Worm (Caenorhabditis elegans) whole organism, young adult: ENCODE results near the gene F45F2.9.

Source experiments
- B0261.1 ChIP-seq: sonication (generic microtip); optimal IDR thresholded peaks from 2 replicates; lab custom pipeline; 2016; ENCODE audit warnings: mild to moderate bottlenecking, missing genetic modification characterization, moderate library complexity, missing compliant biosample characterization
- C06A6.2 ChIP-seq: fragments of 200-800 bp; sonication (Bioruptor generic); conservative IDR thresholded peaks from 2 replicates; pipeline ENCODE4 v1.3.6; 2022; ENCODE audit warnings: missing genetic modification characterization, missing compliant biosample characterization
- F10E7.11 ChIP-seq: sonication (generic microtip); optimal IDR thresholded peaks from 2 replicates; lab custom pipeline; 2017; ENCODE audit warnings: mild to moderate bottlenecking, missing genetic modification characterization, moderate library complexity, missing compliant biosample characterization
- F22D6.2 ChIP-seq: sonication (generic microtip); optimal IDR thresholded peaks from 2 replicates; lab custom pipeline; 2016; ENCODE audit warnings: mild to moderate bottlenecking, missing genetic modification characterization, missing compliant biosample characterization
- F37B4.10 ChIP-seq: fragments of 200-800 bp; sonication (Bioruptor generic); IDR thresholded peaks from 2 replicates; pipeline ENCODE4 v1.3.6; 2022; ENCODE audit warnings: missing genetic modification characterization, missing compliant biosample characterization
- F55B11.4 ChIP-seq: sonication (generic microtip); optimal IDR thresholded peaks from 2 replicates; lab custom pipeline; 2016; ENCODE audit warnings: missing compliant biosample characterization, missing genetic modification characterization, borderline replicate concordance; ENCODE audit not compliant: insufficient read depth
- Y53G8AR.9 ChIP-seq: fragments of 200-800 bp; sonication (Bioruptor generic); conservative IDR thresholded peaks from 2 replicates; pipeline ENCODE4 v1.3.6; 2022; ENCODE audit warnings: missing genetic modification reagents, missing genetic modification characterization, missing compliant biosample characterization
- Y67H2A.10 ChIP-seq: fragments of 200-800 bp; sonication (Bioruptor generic); conservative IDR thresholded peaks from 2 replicates; pipeline ENCODE4 v1.3.6; 2022; ENCODE audit warnings: missing genetic modification reagents, missing genetic modification characterization, missing compliant biosample characterization
- Y79H2A.3 ChIP-seq: fragments of 200-800 bp; sonication (Bioruptor generic); conservative IDR thresholded peaks from 2 replicates; pipeline ENCODE4 v1.3.6; 2022; ENCODE audit warnings: missing genetic modification reagents, missing genetic modification characterization, missing compliant biosample characterization
- Y95B8A.8 ChIP-seq: fragments of 200-800 bp; sonication (Bioruptor generic); IDR thresholded peaks from 2 replicates; pipeline ENCODE4 v1.3.6; 2022; ENCODE audit warnings: missing genetic modification reagents, missing genetic modification characterization, missing compliant biosample characterization
- ZK185.1 ChIP-seq: sonication (generic microtip); optimal IDR thresholded peaks from 2 replicates; lab custom pipeline; 2016; ENCODE audit warnings: mild to moderate bottlenecking, missing genetic modification characterization, missing compliant biosample characterization; ENCODE audit not compliant: poor library complexity, severe bottlenecking
- akir-1 ChIP-seq: fragments of 200-800 bp; sonication (Bioruptor generic); optimal IDR thresholded peaks from 2 replicates; lab custom pipeline; 2018; ENCODE audit warnings: mild to moderate bottlenecking, missing genetic modification characterization, moderate library complexity, missing compliant biosample characterization
- attf-5 ChIP-seq: fragments of 200-800 bp; sonication (Bioruptor generic); optimal IDR thresholded peaks from 2 replicates; lab custom pipeline; 2018; ENCODE audit warnings: mild to moderate bottlenecking, missing genetic modification characterization, missing compliant biosample characterization
- bed-1 ChIP-seq: fragments of 200-800 bp; sonication (Bioruptor generic); IDR thresholded peaks from 2 replicates; pipeline ENCODE4 v1.3.6; 2022; ENCODE audit warnings: missing genetic modification reagents, missing genetic modification characterization, missing compliant biosample characterization
- bed-2 ChIP-seq: fragments of 200-800 bp; sonication (Bioruptor generic); IDR thresholded peaks from 2 replicates; pipeline ENCODE4 v1.3.6; 2022; ENCODE audit warnings: missing genetic modification reagents, missing genetic modification characterization, missing compliant biosample characterization
- cebp-2 ChIP-seq: fragments of 200-800 bp; sonication (Bioruptor generic); IDR thresholded peaks from 2 replicates; pipeline ENCODE4 v1.3.6; 2022; ENCODE audit warnings: missing genetic modification characterization, missing compliant biosample characterization
- ceh-58 ChIP-seq: fragments of 200-800 bp; sonication (Bioruptor generic); IDR thresholded peaks from 2 replicates; pipeline ENCODE4 v1.3.6; 2022; ENCODE audit warnings: missing genetic modification characterization, missing compliant biosample characterization
- ceh-91 ChIP-seq: fragments of 200-800 bp; sonication (Bioruptor generic); IDR thresholded peaks from 2 replicates; pipeline ENCODE4 v1.3.6; 2022; ENCODE audit warnings: missing genetic modification reagents, missing genetic modification characterization, missing compliant biosample characterization
- dpff-1 ChIP-seq: sonication (generic microtip); optimal IDR thresholded peaks from 2 replicates; lab custom pipeline; 2017; ENCODE audit warnings: mild to moderate bottlenecking, missing genetic modification characterization, missing compliant biosample characterization
- dpl-1 ChIP-seq: fragments of 150-350 bp; optimal IDR thresholded peaks from 2 replicates; lab custom pipeline; 2014; ENCODE audit warnings: missing biosample characterization, missing genetic modification reagents, missing genetic modification characterization
- egl-18 ChIP-seq: fragments of 200-800 bp; sonication (Bioruptor generic); IDR thresholded peaks from 2 replicates; pipeline ENCODE4 v1.3.6; 2022; ENCODE audit warnings: missing genetic modification reagents, missing genetic modification characterization, missing compliant biosample characterization
- ets-4 ChIP-seq: fragments of 200-800 bp; sonication (Bioruptor generic); optimal IDR thresholded peaks from 2 replicates; lab custom pipeline; 2018; ENCODE audit warnings: mild to moderate bottlenecking, missing genetic modification characterization, missing compliant biosample characterization
- hlh-12 ChIP-seq: sonication (generic microtip); optimal IDR thresholded peaks from 2 replicates; lab custom pipeline; 2016; ENCODE audit warnings: missing genetic modification characterization, missing compliant biosample characterization
- hmg-1.2 ChIP-seq: fragments of 200-800 bp; sonication (Bioruptor generic); IDR thresholded peaks from 2 replicates; pipeline ENCODE4 v1.3.6; 2022; ENCODE audit warnings: missing genetic modification reagents, missing genetic modification characterization, missing compliant biosample characterization
- hmg-20 ChIP-seq: fragments of 200-800 bp; sonication (Bioruptor generic); IDR thresholded peaks from 2 replicates; pipeline ENCODE4 v1.3.6; 2022; ENCODE audit warnings: missing genetic modification reagents, missing genetic modification characterization, missing compliant biosample characterization
- lag-1 ChIP-seq: fragments of 200-800 bp; sonication (Bioruptor generic); IDR thresholded peaks from 2 replicates; pipeline ENCODE4 v1.3.6; 2022; ENCODE audit warnings: missing genetic modification reagents, missing genetic modification characterization, missing compliant biosample characterization
- lir-1 ChIP-seq: fragments of 200-800 bp; sonication (Bioruptor generic); conservative IDR thresholded peaks from 2 replicates; pipeline ENCODE4 v1.3.6; 2022; ENCODE audit warnings: missing genetic modification reagents, missing genetic modification characterization, missing compliant biosample characterization
- lsl-1 ChIP-seq: fragments of 200-800 bp; sonication (Bioruptor generic); optimal IDR thresholded peaks from 2 replicates; lab custom pipeline; 2018; ENCODE audit warnings: mild to moderate bottlenecking, missing genetic modification characterization, moderate library complexity, missing compliant biosample characterization
- lsy-27 ChIP-seq: sonication (generic microtip); optimal IDR thresholded peaks from 2 replicates; lab custom pipeline; 2017; ENCODE audit warnings: missing genetic modification characterization, mild to moderate bottlenecking, missing compliant biosample characterization, antibody characterized with exemption, missing genotype, borderline replicate concordance; ENCODE audit not compliant: insufficient read depth
- madf-8 ChIP-seq: fragments of 200-800 bp; sonication (Bioruptor generic); conservative IDR thresholded peaks from 2 replicates; pipeline ENCODE4 v1.3.6; 2022; ENCODE audit warnings: missing genetic modification reagents, missing genetic modification characterization, missing compliant biosample characterization
- mcd-1 ChIP-seq: fragments of 200-800 bp; sonication (Bioruptor generic); IDR thresholded peaks from 2 replicates; pipeline ENCODE4 v1.3.6; 2022; ENCODE audit warnings: missing genetic modification reagents, missing genetic modification characterization, missing compliant biosample characterization
- nfya-2 ChIP-seq: fragments of 200-800 bp; sonication (Bioruptor generic); IDR thresholded peaks from 2 replicates; pipeline ENCODE4 v1.3.6; 2022; ENCODE audit warnings: missing genetic modification reagents, missing genetic modification characterization, missing compliant biosample characterization
- nfyb-1 ChIP-seq: fragments of 200-800 bp; sonication (Bioruptor generic); IDR thresholded peaks from 2 replicates; pipeline ENCODE4 v1.3.6; 2022; ENCODE audit warnings: missing genetic modification reagents, missing genetic modification characterization, missing compliant biosample characterization
- nhr-179 ChIP-seq: sonication (generic microtip); optimal IDR thresholded peaks from 2 replicates; lab custom pipeline; 2016; ENCODE audit warnings: mild to moderate bottlenecking, missing genetic modification characterization, missing compliant biosample characterization
- nhr-80 ChIP-seq: sonication (generic microtip); optimal IDR thresholded peaks from 2 replicates; lab custom pipeline; 2016; ENCODE audit warnings: missing genetic modification characterization, missing compliant biosample characterization
- nhr-90 ChIP-seq: sonication (generic microtip); optimal IDR thresholded peaks from 2 replicates; lab custom pipeline; 2016; ENCODE audit warnings: missing genotype, mild to moderate bottlenecking, missing genetic modification characterization, missing compliant biosample characterization
- rcor-1 ChIP-seq: fragments of 200-800 bp; sonication (Bioruptor generic); IDR thresholded peaks from 2 replicates; pipeline ENCODE4 v1.3.6; 2022; ENCODE audit warnings: missing genetic modification reagents, missing genetic modification characterization, missing compliant biosample characterization
- snpc-1.1 ChIP-seq: sonication (generic microtip); optimal IDR thresholded peaks from 2 replicates; lab custom pipeline; 2017; ENCODE audit warnings: missing genetic modification characterization, mild to moderate bottlenecking, missing compliant biosample characterization, antibody characterized with exemption, moderate library complexity, missing genotype, missing genetic modification reagents; ENCODE audit not compliant: insufficient read depth
- snpc-1.3 ChIP-seq: sonication (generic microtip); optimal IDR thresholded peaks from 2 replicates; lab custom pipeline; 2017; ENCODE audit warnings: missing genetic modification characterization, mild to moderate bottlenecking, missing compliant biosample characterization, antibody characterized with exemption, moderate library complexity, missing genotype, missing genetic modification reagents; ENCODE audit not compliant: insufficient read depth
- snpc-3.4 ChIP-seq: sonication (generic microtip); optimal IDR thresholded peaks from 2 replicates; lab custom pipeline; 2017; ENCODE audit warnings: missing genetic modification characterization, mild to moderate bottlenecking, missing compliant biosample characterization, antibody characterized with exemption, moderate library complexity, missing genotype, missing genetic modification reagents
- snpc-4 ChIP-seq, 5 experiments: fragments of 150-350 bp in 1 of 5; sonication (generic microtip) in 4 of 5; optimal IDR thresholded peaks; 2 replicates each; lab custom pipeline; 2014 to 2018; ENCODE audit warnings: missing genetic modification characterization in 5 of 5, missing biosample characterization in 3 of 5, antibody characterized with exemption in 2 of 5, mild to moderate bottlenecking in 2 of 5, missing compliant biosample characterization in 2 of 5, missing genotype in 2 of 5, moderate library complexity in 2 of 5, missing genetic modification reagents in 1 of 5
- somi-1 ChIP-seq: fragments of 200-800 bp; sonication (Bioruptor generic); optimal IDR thresholded peaks from 2 replicates; lab custom pipeline; 2018; ENCODE audit warnings: mild to moderate bottlenecking, missing genetic modification characterization, missing compliant biosample characterization
- sptf-2 ChIP-seq: fragments of 200-800 bp; sonication (Bioruptor generic); optimal IDR thresholded peaks from 2 replicates; lab custom pipeline; 2018; ENCODE audit warnings: mild to moderate bottlenecking, missing genetic modification characterization, missing compliant biosample characterization
- tbx-9 ChIP-seq: sonication (generic microtip); optimal IDR thresholded peaks from 2 replicates; lab custom pipeline; 2016; ENCODE audit warnings: borderline replicate concordance, missing genetic modification characterization, inconsistent platforms, missing compliant biosample characterization
- zim-3 ChIP-seq: sonication (generic microtip); optimal IDR thresholded peaks from 2 replicates; lab custom pipeline; 2017; ENCODE audit warnings: mild to moderate bottlenecking, missing genetic modification characterization, moderate library complexity, missing compliant biosample characterization
- ztf-25 ChIP-seq: fragments of 200-800 bp; sonication (Bioruptor generic); IDR thresholded peaks from 2 replicates; pipeline ENCODE4 v1.3.6; 2022; ENCODE audit warnings: missing genetic modification reagents, missing genetic modification characterization, missing compliant biosample characterization
- ztf-3 ChIP-seq: fragments of 200-800 bp; sonication (Bioruptor generic); optimal IDR thresholded peaks from 2 replicates; lab custom pipeline; 2018; ENCODE audit warnings: mild to moderate bottlenecking, missing genetic modification characterization, missing compliant biosample characterization

F45F2.9 gene

DNA sequence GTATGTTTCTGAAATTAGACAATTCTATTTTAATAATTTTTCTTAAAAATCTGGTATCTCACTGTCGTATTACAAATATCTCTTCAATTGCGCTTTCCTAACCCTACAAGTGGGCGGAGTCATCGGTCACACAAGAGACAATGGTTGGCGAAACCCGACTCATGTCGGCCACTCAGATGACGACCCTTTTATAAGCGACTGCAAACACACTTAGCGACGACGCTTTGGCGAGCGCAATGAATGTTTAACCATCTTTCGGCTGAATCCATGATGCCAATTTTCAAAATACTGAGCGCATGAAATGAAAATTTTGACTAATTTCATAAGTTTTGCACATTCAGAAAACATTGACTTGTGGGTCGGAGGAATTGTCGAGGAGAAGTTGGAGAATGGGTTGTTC, 12.9 kb downstream of the F45F2.9 start (continued):
- TF ChIP-seq ets-4 (GFP tag; lab: Kevin White, UChicago) (peak; percentile 100), Y53G8AR.9 (GFP tag; lab: Robert Waterston, UW) (peak; percentile 99), ceh-58 (GFP tag; lab: Robert Waterston, UW) (peak; percentile 100), mcd-1 (GFP tag; lab: Robert Waterston, UW) (peak; percentile 93), Y95B8A.8 (peak; percentile 99), snpc-4 (GFP tag; optimal IDR thresholded peaks at IDR 0.05; lab: Kevin White, UChicago) (peak; percentile 99), snpc-4 (tag; optimal IDR thresholded peaks at IDR 0.05; lab: Kevin White, UChicago) (peak; percentile 99 to 100 (median 100)), bed-1 (GFP tag; lab: Robert Waterston, UW) (peak; percentile 99), tbx-9 (tag; lab: Kevin White, UChicago) (peak; percentile 100), C06A6.2 (peak; percentile 93), F22D6.2 (peak; percentile 91), zim-3 (tag; lab: Kevin White, UChicago) (peak; percentile 100), F55B11.4 (tag; lab: Kevin White, UChicago) (peak; percentile 55), nfyb-1 (peak; percentile 99), Y79H2A.3 (GFP tag; lab: Robert Waterston, UW) (peak; percentile 98), akir-1 (GFP tag; lab: Kevin White, UChicago) (peak; percentile 95), nfya-2 (GFP tag; lab: Robert Waterston, UW) (peak; percentile 97), B0261.1 (tag; lab: Kevin White, UChicago) (peak; percentile 99), ztf-25 (GFP tag; lab: Robert Waterston, UW) (peak; percentile 100), Y67H2A.10 (GFP tag; lab: Robert Waterston, UW) (peak; percentile 89), nhr-179 (tag; lab: Kevin White, UChicago) (peak; percentile 90), lsy-27 (tag; lab: Kevin White, UChicago) (peak; percentile 62), dpl-1 (GFP tag; lab: Kevin White, UChicago) (peak; percentile 50), ZK185.1 (tag; lab: Kevin White, UChicago) (peak; percentile 97), hmg-20 (GFP tag; lab: Robert Waterston, UW) (peak; percentile 98), lir-1 (GFP tag; lab: Robert Waterston, UW) (peak; percentile 90), snpc-1.1 (peak; percentile 100), snpc-3.4 (tag; lab: Kevin White, UChicago) (peak; percentile 99), ceh-91 (GFP tag; lab: Robert Waterston, UW) (peak; percentile 78), egl-18 (GFP tag; lab: Robert Waterston, UW) (peak; percentile 97), lag-1 (peak; percentile 100), sptf-2 (peak; percentile 100), ztf-3 (GFP tag; lab: Kevin White, UChicago) (peak; percentile 90), F37B4.10 (GFP tag; lab: Robert Waterston, UW) (peak; percentile 99), dpff-1 (tag; lab: Kevin White, UChicago) (peak; percentile 96), attf-5 (peak; percentile 98), F10E7.11 (tag; lab: Kevin White, UChicago) (peak; percentile 100), madf-8 (GFP tag; lab: Robert Waterston, UW) (peak; percentile 84), bed-2 (GFP tag; lab: Robert Waterston, UW) (peak; percentile 93), cebp-2 (GFP tag; lab: Robert Waterston, UW) (peak; percentile 100), lsl-1 (peak; percentile 82), snpc-1.3 (tag; lab: Kevin White, UChicago) (peak; percentile 98), rcor-1 (GFP tag; lab: Robert Waterston, UW) (peak; percentile 98), somi-1 (GFP tag; lab: Kevin White, UChicago) (peak; percentile 99), nhr-90 (tag; lab: Kevin White, UChicago) (peak; percentile 99), hmg-1.2 (peak; percentile 99), hlh-12 (tag; lab: Kevin White, UChicago) (peak; percentile 94), nhr-80 (tag; lab: Kevin White, UChicago) (peak; percentile 68)
